Worm (Caenorhabditis elegans) whole organism, early embryonic: ENCODE measurements around the gene mpz-1.

Experiments used
- F13C5.2 ChIP-seq: sonication (generic microtip); optimal IDR thresholded peaks from 2 replicates; lab custom pipeline; 2017; ENCODE audit warnings: mild to moderate bottlenecking, missing genetic modification characterization, inconsistent platforms, missing compliant biosample characterization
- aly-1 ChIP-seq: sonication (generic microtip); optimal IDR thresholded peaks from 2 replicates; lab custom pipeline; 2016; ENCODE audit warnings: missing genetic modification characterization, missing compliant biosample characterization
- ama-1 ChIP-seq: fragments of 150-350 bp; optimal IDR thresholded peaks from 2 replicates; lab custom pipeline; 2014
- ceh-13 ChIP-seq: fragments of 200-800 bp; sonication (Bioruptor generic); optimal IDR thresholded peaks from 2 replicates; lab custom pipeline; 2018; ENCODE audit warnings: mild to moderate bottlenecking, missing genetic modification characterization, missing compliant biosample characterization
- ceh-36 ChIP-seq: sonication (generic microtip); optimal IDR thresholded peaks from 2 replicates; lab custom pipeline; 2016; ENCODE audit warnings: missing genetic modification characterization, inconsistent platforms, missing compliant biosample characterization
- ets-7 ChIP-seq: sonication (generic microtip); optimal IDR thresholded peaks from 2 replicates; lab custom pipeline; 2016; ENCODE audit warnings: missing genotype, missing genetic modification characterization, missing compliant biosample characterization
- flt-1 ChIP-seq: fragments of 200-800 bp; sonication (Bioruptor generic); IDR thresholded peaks from 2 replicates; pipeline ENCODE4 v1.3.6; 2022; ENCODE audit warnings: missing genetic modification characterization, missing compliant biosample characterization
- hmg-4 ChIP-seq: fragments of 200-800 bp; sonication (Bioruptor generic); optimal IDR thresholded peaks from 2 replicates; lab custom pipeline; 2018; ENCODE audit warnings: mild to moderate bottlenecking, missing genetic modification characterization, missing compliant biosample characterization
- hnd-1 ChIP-seq: sonication (generic microtip); optimal IDR thresholded peaks from 2 replicates; lab custom pipeline; 2016; ENCODE audit warnings: missing genetic modification characterization, missing compliant biosample characterization
- pes-1 ChIP-seq: fragments of 200-800 bp; sonication (Bioruptor generic); IDR thresholded peaks from 2 replicates; pipeline ENCODE4 v1.3.6; 2022; ENCODE audit warnings: missing genetic modification reagents, missing genetic modification characterization, missing compliant biosample characterization
- scrt-1 ChIP-seq: fragments of 200-800 bp; sonication (Bioruptor generic); IDR thresholded peaks from 2 replicates; pipeline ENCODE4 v1.3.6; 2022; ENCODE audit warnings: missing genetic modification characterization, missing compliant biosample characterization
- tbx-11 ChIP-seq: fragments of 200-800 bp; sonication (Bioruptor generic); IDR thresholded peaks from 2 replicates; pipeline ENCODE4 v1.3.6; 2022; ENCODE audit warnings: missing genetic modification characterization, missing compliant biosample characterization
- tbx-37 ChIP-seq: fragments of 200-800 bp; sonication (Bioruptor generic); conservative IDR thresholded peaks from 2 replicates; pipeline ENCODE4 v1.3.6; 2022; ENCODE audit warnings: missing genetic modification reagents, missing genetic modification characterization, missing compliant biosample characterization
- tra-4 ChIP-seq: sonication (generic microtip); optimal IDR thresholded peaks from 2 replicates; lab custom pipeline; 2017; ENCODE audit warnings: missing genetic modification characterization, missing compliant biosample characterization

- no peak for TF ChIP-seq hmg-4 (GFP tag; lab: Kevin White, UChicago)
- TF ChIP-seq ama-1 (lab: Kevin White, UChicago): no peak
- no peak for TF ChIP-seq flt-1 (GFP tag; lab: Robert Waterston, UW)
- no peak for TF ChIP-seq ets-7
- TF ChIP-seq aly-1 (tag; lab: Kevin White, UChicago): no peak
- no peak for TF ChIP-seq tra-4
- TF ChIP-seq hnd-1: no peak
- no peak for TF ChIP-seq ceh-36 (tag; lab: Kevin White, UChicago)
- no peak for TF ChIP-seq tbx-37 (GFP tag; lab: Robert Waterston, UW)
- no peak for TF ChIP-seq pes-1 (GFP tag; lab: Robert Waterston, UW)
- no peak for TF ChIP-seq ceh-13
- TF ChIP-seq F13C5.2 (tag; lab: Kevin White, UChicago): no peak
- no peak for TF ChIP-seq tbx-11
- no peak for TF ChIP-seq scrt-1 (GFP tag; lab: Robert Waterston, UW)
Observed at ce11 chrII:10792611-10793010, 14.7 kb upstream of the mpz-1 start.
